Worm (Caenorhabditis elegans) whole organism, mixed stage, embryonic: ENCODE results near the gene sma-5.

Experiments
- M03D4.4 ChIP-seq: sonication (generic microtip); optimal IDR thresholded peaks from 2 replicates; lab custom pipeline; 2017; ENCODE audit warnings: mild to moderate bottlenecking, missing genetic modification characterization, missing compliant biosample characterization
- bed-3 ChIP-seq: fragments of 200-800 bp; sonication (Bioruptor generic); optimal IDR thresholded peaks from 3 replicates; lab custom pipeline; 2018; ENCODE audit warnings: mild to moderate bottlenecking, missing genetic modification characterization, moderate library complexity, missing compliant biosample characterization
- blmp-1 ChIP-seq: fragments of 150-350 bp; optimal IDR thresholded peaks from 2 replicates; lab custom pipeline; 2014; ENCODE audit warnings: missing biosample characterization, missing genetic modification characterization
- ceh-39 ChIP-seq: fragments of 150-350 bp; optimal IDR thresholded peaks from 2 replicates; lab custom pipeline; 2014; ENCODE audit warnings: missing biosample characterization, missing genetic modification characterization
- ceh-43 ChIP-seq: fragments of 200-800 bp; sonication (Bioruptor generic); optimal IDR thresholded peaks from 2 replicates; lab custom pipeline; 2018; ENCODE audit warnings: mild to moderate bottlenecking, missing genetic modification characterization, moderate library complexity, missing compliant biosample characterization
- ceh-83 ChIP-seq: fragments of 200-800 bp; sonication (Bioruptor generic); optimal IDR thresholded peaks from 2 replicates; lab custom pipeline; 2018; ENCODE audit warnings: mild to moderate bottlenecking, missing genetic modification characterization, missing compliant biosample characterization
- ces-1 ChIP-seq: fragments of 150-350 bp; optimal IDR thresholded peaks from 2 replicates; lab custom pipeline; 2014; ENCODE audit warnings: missing biosample characterization, missing genetic modification reagents, missing genetic modification characterization
- cnd-1 ChIP-seq: fragments of 200-800 bp; sonication (Bioruptor generic); optimal IDR thresholded peaks from 2 replicates; lab custom pipeline; 2018; ENCODE audit warnings: mild to moderate bottlenecking, missing genetic modification characterization, missing compliant biosample characterization
- drap-1 ChIP-seq: fragments of 200-800 bp; sonication (Bioruptor generic); optimal IDR thresholded peaks from 3 replicates; lab custom pipeline; 2018; ENCODE audit warnings: mild to moderate bottlenecking, missing genetic modification characterization, missing compliant biosample characterization
- elt-1 ChIP-seq: sonication (generic microtip); optimal IDR thresholded peaks from 2 replicates; lab custom pipeline; 2017; ENCODE audit warnings: missing genetic modification characterization, mild to moderate bottlenecking, missing compliant biosample characterization, antibody characterized with exemption, moderate library complexity, borderline replicate concordance; ENCODE audit not compliant: insufficient read depth
- elt-3 ChIP-seq: fragments of 150-350 bp; optimal IDR thresholded peaks from 2 replicates; lab custom pipeline; 2014; ENCODE audit warnings: missing biosample characterization, missing genetic modification characterization
- flh-1 ChIP-seq: fragments of 200-800 bp; sonication (Bioruptor generic); optimal IDR thresholded peaks from 2 replicates; lab custom pipeline; 2018; ENCODE audit warnings: mild to moderate bottlenecking, missing genetic modification characterization, moderate library complexity, missing compliant biosample characterization
- ham-2 ChIP-seq: fragments of 200-800 bp; sonication (Bioruptor generic); optimal IDR thresholded peaks from 2 replicates; lab custom pipeline; 2018; ENCODE audit warnings: mild to moderate bottlenecking, missing genetic modification characterization, missing compliant biosample characterization
- hlh-1 ChIP-seq: fragments of 150-350 bp; optimal IDR thresholded peaks from 2 replicates; lab custom pipeline; 2014; ENCODE audit warnings: missing biosample characterization, missing genetic modification reagents, missing genetic modification characterization
- lin-13 ChIP-seq: fragments of 150-350 bp; optimal IDR thresholded peaks from 2 replicates; lab custom pipeline; 2014; ENCODE audit warnings: missing biosample characterization, missing genetic modification characterization
- lin-32 ChIP-seq: fragments of 200-800 bp; sonication (Bioruptor generic); optimal IDR thresholded peaks from 2 replicates; lab custom pipeline; 2018; ENCODE audit warnings: mild to moderate bottlenecking, missing genetic modification characterization, missing compliant biosample characterization
- lsy-2 ChIP-seq: fragments of 150-350 bp; optimal IDR thresholded peaks from 2 replicates; lab custom pipeline; 2014; ENCODE audit warnings: missing biosample characterization, missing genetic modification characterization
- mab-5 ChIP-seq: fragments of 150-350 bp; optimal IDR thresholded peaks from 2 replicates; lab custom pipeline; 2014; ENCODE audit warnings: missing biosample characterization, missing genetic modification characterization
- mep-1 ChIP-seq: fragments of 150-350 bp; optimal IDR thresholded peaks from 2 replicates; lab custom pipeline; 2017; ENCODE audit warnings: missing biosample characterization, missing genetic modification reagents, missing genetic modification characterization, inconsistent platforms
- mls-2 ChIP-seq: sonication (generic microtip); optimal IDR thresholded peaks from 2 replicates; lab custom pipeline; 2016; ENCODE audit warnings: mild to moderate bottlenecking, missing genetic modification characterization, moderate library complexity, missing compliant biosample characterization
- nhr-12 ChIP-seq: fragments of 150-350 bp; optimal IDR thresholded peaks from 2 replicates; lab custom pipeline; 2014; ENCODE audit warnings: missing biosample characterization, missing genetic modification characterization
- nhr-2 ChIP-seq: fragments of 150-350 bp; optimal IDR thresholded peaks from 2 replicates; lab custom pipeline; 2014; ENCODE audit warnings: missing biosample characterization, missing genetic modification characterization
- nhr-237 ChIP-seq: fragments of 150-350 bp; optimal IDR thresholded peaks from 2 replicates; lab custom pipeline; 2014; ENCODE audit warnings: missing biosample characterization, missing genetic modification characterization
- nhr-28 ChIP-seq: fragments of 150-350 bp; optimal IDR thresholded peaks from 2 replicates; lab custom pipeline; 2014; ENCODE audit warnings: missing biosample characterization, missing genetic modification characterization
- nhr-76 ChIP-seq: sonication (generic microtip); optimal IDR thresholded peaks from 2 replicates; lab custom pipeline; 2017; ENCODE audit warnings: missing biosample characterization, missing genetic modification characterization
- pha-4 ChIP-seq: fragments of 150-350 bp; optimal IDR thresholded peaks from 2 replicates; lab custom pipeline; 2018; ENCODE audit warnings: missing biosample characterization, missing genetic modification reagents, missing genetic modification characterization
- sem-2 ChIP-seq: fragments of 200-800 bp; sonication (Bioruptor generic); optimal IDR thresholded peaks from 2 replicates; lab custom pipeline; 2018; ENCODE audit warnings: mild to moderate bottlenecking, missing genetic modification characterization, missing compliant biosample characterization
- snpc-4 ChIP-seq: fragments of 150-350 bp; optimal IDR thresholded peaks from 2 replicates; lab custom pipeline; 2014; ENCODE audit warnings: missing biosample characterization, missing genetic modification characterization
- sptf-1 ChIP-seq: sonication (generic microtip); optimal IDR thresholded peaks from 2 replicates; lab custom pipeline; 2017; ENCODE audit warnings: mild to moderate bottlenecking, missing genetic modification characterization, moderate library complexity, missing compliant biosample characterization
- unc-120 ChIP-seq: sonication (generic microtip); optimal IDR thresholded peaks from 2 replicates; lab custom pipeline; 2017; ENCODE audit warnings: missing genetic modification characterization, missing compliant biosample characterization; ENCODE audit not compliant: poor library complexity, severe bottlenecking
- unc-39 ChIP-seq: fragments of 150-350 bp; optimal IDR thresholded peaks from 2 replicates; lab custom pipeline; 2014; ENCODE audit warnings: missing biosample characterization, missing genetic modification characterization
- unc-62 ChIP-seq: fragments of 150-350 bp; optimal IDR thresholded peaks from 2 replicates; lab custom pipeline; 2014; ENCODE audit warnings: missing biosample characterization, missing genetic modification reagents, missing genetic modification characterization
- zip-8 ChIP-seq: fragments of 150-350 bp; optimal IDR thresholded peaks from 2 replicates; lab custom pipeline; 2014; ENCODE audit warnings: missing biosample characterization, missing genetic modification characterization
- ztf-11 ChIP-seq: fragments of 150-350 bp; optimal IDR thresholded peaks from 2 replicates; lab custom pipeline; 2014; ENCODE audit warnings: missing biosample characterization, missing genetic modification characterization

Gene sma-5

ce11 chrX:11999573-11999972, 5.8 kb downstream of the sma-5 start:
- TF ChIP-seq nhr-2 (tag; lab: Kevin White, UChicago) (no peak), ceh-43 (GFP tag; lab: Kevin White, UChicago) (no peak)

- TF ChIP-seq zip-8 (tag; lab: Kevin White, UChicago) (no peak), cnd-1 (tag; lab: Kevin White, UChicago) (no peak), bed-3 (no peak), unc-39 (tag; lab: Kevin White, UChicago) (no peak), sem-2 (no peak), sptf-1 (no peak), nhr-237 (no peak), ham-2 (GFP tag; lab: Kevin White, UChicago) (no peak), drap-1 (GFP tag; lab: Kevin White, UChicago) (no peak), nhr-76 (no peak), lsy-2 (tag; lab: Kevin White, UChicago) (no peak), snpc-4 (tag; lab: Kevin White, UChicago) (no peak), nhr-28 (tag; lab: Kevin White, UChicago) (no peak), mep-1 (tag; lab: Kevin White, UChicago) (no peak)
Measured at ce11 chrX:11996606-11997005, 8.7 kb downstream of the sma-5 start.

DNA sequence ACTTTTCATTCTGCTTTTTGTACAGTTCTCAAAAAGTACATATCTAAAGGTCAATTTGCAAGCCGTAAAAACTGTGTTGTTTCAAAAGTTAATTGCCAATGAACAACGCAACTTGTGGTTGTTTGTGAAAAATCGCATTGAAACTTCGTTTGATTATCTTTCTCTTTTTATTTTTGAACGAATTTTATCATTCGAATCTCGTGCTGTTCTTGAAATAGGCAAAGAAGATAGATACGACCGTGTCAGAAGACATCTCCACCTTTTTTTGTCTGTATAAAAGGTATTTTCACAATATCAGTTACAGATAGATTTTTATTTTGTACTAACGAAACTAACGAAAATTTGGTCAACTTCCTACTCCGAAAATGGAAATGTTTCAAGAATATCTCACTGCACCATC, 10.9 kb downstream of the sma-5 start, which contains the start of gene C49F5.7:
C49F5.7 (plus strand) TSS at position 301 of the 400 bp plus-strand sequence.
- TF ChIP-seq ztf-11 (tag; lab: Kevin White, UChicago) (no peak), mep-1 (tag; lab: Kevin White, UChicago) (no peak), ceh-83 (GFP tag; lab: Kevin White, UChicago) (no peak), nhr-28 (tag; lab: Kevin White, UChicago) (no peak), drap-1 (GFP tag; lab: Kevin White, UChicago) (no peak), blmp-1 (tag; lab: Kevin White, UChicago) (no peak), lin-32 (GFP tag; lab: Kevin White, UChicago) (no peak), elt-3 (tag; lab: Kevin White, UChicago) (no peak), nhr-2 (tag; lab: Kevin White, UChicago) (no peak), sptf-1 (no peak), snpc-4 (tag; lab: Kevin White, UChicago) (no peak), sem-2 (no peak)
- TF ChIP-seq, all 35 proteins: peak for 0

- TF ChIP-seq ceh-39, result no peak
- no peak for TF ChIP-seq lin-13 (tag; lab: Kevin White, UChicago)
- no peak for TF ChIP-seq nhr-237
- no peak for TF ChIP-seq hlh-1 (tag; lab: Kevin White, UChicago)
- no peak for TF ChIP-seq sem-2
- no peak for TF ChIP-seq lin-32 (GFP tag; lab: Kevin White, UChicago)
- TF ChIP-seq mab-5, result no peak
- TF ChIP-seq elt-1 (tag; lab: Kevin White, UChicago), result no peak
- TF ChIP-seq cnd-1 (tag; lab: Kevin White, UChicago), result no peak
- no peak for TF ChIP-seq M03D4.4 (tag; lab: Kevin White, UChicago)
- no peak for TF ChIP-seq nhr-12
- no peak for TF ChIP-seq ham-2 (GFP tag; lab: Kevin White, UChicago)
- TF ChIP-seq flh-1 (GFP tag; lab: Kevin White, UChicago), result no peak
- TF ChIP-seq ceh-83 (GFP tag; lab: Kevin White, UChicago), result no peak
- no peak for TF ChIP-seq mls-2 (tag; lab: Kevin White, UChicago)
- no peak for TF ChIP-seq pha-4 (tag; lab: Kevin White, UChicago)
- TF ChIP-seq, all 35 proteins: peak for 0
Measured at ce11 chrX:11993327-11993726, 12.0 kb downstream of the sma-5 start.

DNA sequence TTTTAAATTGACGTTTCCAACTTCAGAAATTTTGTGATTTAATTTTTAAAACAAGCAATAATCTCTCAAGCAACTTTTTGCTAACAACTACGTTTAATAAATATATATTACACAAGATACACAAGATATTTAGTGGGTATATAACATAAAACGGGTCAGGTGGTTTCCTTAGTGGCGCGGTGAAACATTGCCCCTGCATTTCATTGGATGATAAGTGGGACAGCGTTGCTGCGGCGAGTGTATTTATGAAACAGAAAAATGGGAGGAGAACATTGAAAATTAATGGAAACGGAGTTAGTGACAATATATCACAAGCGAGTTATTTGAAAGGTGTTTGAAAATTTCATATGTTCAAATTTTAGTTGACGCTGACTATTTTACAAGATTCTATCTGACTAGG, 12.6 kb downstream of the sma-5 start:
- TF ChIP-seq unc-120 (tag; lab: Kevin White, UChicago) (no peak), lsy-2 (tag; lab: Kevin White, UChicago) (no peak), ceh-83 (GFP tag; lab: Kevin White, UChicago) (no peak), unc-62 (GFP tag; lab: Kevin White, UChicago) (no peak), sptf-1 (no peak), lin-32 (GFP tag; lab: Kevin White, UChicago) (no peak), elt-1 (tag; lab: Kevin White, UChicago) (no peak), bed-3 (no peak), ceh-39 (no peak), sem-2 (no peak), ceh-43 (GFP tag; lab: Kevin White, UChicago) (no peak), ces-1 (no peak), ham-2 (GFP tag; lab: Kevin White, UChicago) (no peak), drap-1 (GFP tag; lab: Kevin White, UChicago) (no peak)
- TF ChIP-seq, all 35 proteins: peak for 0
